Worm (Caenorhabditis elegans) whole organism, young adult: ENCODE measurements around the gene hlh-8.

Experiments
- C06A6.2 ChIP-seq: fragments of 200-800 bp; sonication (Bioruptor generic); conservative IDR thresholded peaks from 2 replicates; pipeline ENCODE4 v1.3.6; 2022; ENCODE audit warnings: missing genetic modification characterization, missing compliant biosample characterization
- F57C9.4 ChIP-seq: sonication (generic microtip); optimal IDR thresholded peaks from 2 replicates; lab custom pipeline; 2017; ENCODE audit warnings: mild to moderate bottlenecking, missing genetic modification characterization, missing compliant biosample characterization
- Y56A3A.18 ChIP-seq: fragments of 200-800 bp; sonication (Bioruptor generic); IDR thresholded peaks from 2 replicates; pipeline ENCODE4 v1.3.6; 2022; ENCODE audit warnings: missing genetic modification reagents, missing genetic modification characterization, missing compliant biosample characterization
- ZK185.1 ChIP-seq: sonication (generic microtip); optimal IDR thresholded peaks from 2 replicates; lab custom pipeline; 2016; ENCODE audit warnings: mild to moderate bottlenecking, missing genetic modification characterization, missing compliant biosample characterization; ENCODE audit not compliant: poor library complexity, severe bottlenecking
- nhr-120 ChIP-seq: fragments of 200-800 bp; sonication (Bioruptor generic); IDR thresholded peaks from 2 replicates; pipeline ENCODE4 v1.3.6; 2022; ENCODE audit warnings: missing genetic modification characterization, missing compliant biosample characterization
- repo-1 ChIP-seq: sonication (generic microtip); optimal IDR thresholded peaks from 2 replicates; lab custom pipeline; 2017; ENCODE audit warnings: mild to moderate bottlenecking, missing genetic modification characterization, missing compliant biosample characterization
- snpc-1.1 ChIP-seq: sonication (generic microtip); optimal IDR thresholded peaks from 2 replicates; lab custom pipeline; 2017; ENCODE audit warnings: missing genetic modification characterization, mild to moderate bottlenecking, missing compliant biosample characterization, antibody characterized with exemption, moderate library complexity, missing genotype, missing genetic modification reagents; ENCODE audit not compliant: insufficient read depth
- tbx-9 ChIP-seq: sonication (generic microtip); optimal IDR thresholded peaks from 2 replicates; lab custom pipeline; 2016; ENCODE audit warnings: borderline replicate concordance, missing genetic modification characterization, inconsistent platforms, missing compliant biosample characterization

ce11 chrX:8067268-8067667 lies 49.0 kb upstream of the hlh-8 start, which contains the start of gene C18A11.2:
- TF ChIP-seq C06A6.2 (GFP tag; lab: Robert Waterston, UW) (no peak), tbx-9 (tag; lab: Kevin White, UChicago) (no peak), snpc-1.1 (no peak), Y56A3A.18 (GFP tag; lab: Robert Waterston, UW) (no peak), repo-1 (tag; lab: Kevin White, UChicago) (no peak), nhr-120 (GFP tag; lab: Robert Waterston, UW) (no peak), ZK185.1 (tag; lab: Kevin White, UChicago) (no peak), F57C9.4 (no peak)
